Worm (Caenorhabditis elegans): ENCODE results near the gene Y55F3BL.4.

The Y55F3BL.4 gene

ce11 chrIV:842630-843029 lies 37.7 kb downstream of the Y55F3BL.4 start (continued):
- TF ChIP-seq pag-3 (tag; optimal IDR thresholded peaks at IDR 0.05; ENCODE audit: borderline replicate concordance, insufficient read depth) (no peak), ceh-8 (GFP tag; optimal IDR thresholded peaks at IDR 0.05) (no peak), hlh-17 (GFP tag; optimal IDR thresholded peaks at IDR 0.05; ENCODE audit: borderline replicate concordance) (no peak), irx-1 (tag; optimal IDR thresholded peaks at IDR 0.05) (no peak), rnt-1 (tag; optimal IDR thresholded peaks at IDR 0.05) (no peak), unc-62 (GFP tag; optimal IDR thresholded peaks at IDR 0.05) (no peak), fkh-10 (GFP tag; optimal IDR thresholded peaks at IDR 0.05) (no peak), nhr-77 (tag; optimal IDR thresholded peaks at IDR 0.05) (peak; percentile 52), isw-1 (GFP tag; IDR thresholded peaks at IDR 0.05) (no peak; the same call in 1 of the 2 replicates), mef-2 (tag; optimal IDR thresholded peaks at IDR 0.05) (no peak), lsy-2 (tag; optimal IDR thresholded peaks at IDR 0.05) (peak; percentile 7 to 53), mep-1 (tag; optimal IDR thresholded peaks at IDR 0.05) (peak; percentile 58), fos-1 (tag; optimal IDR thresholded peaks at IDR 0.05) (peak; percentile 24), xbp-1 (tag; optimal IDR thresholded peaks at IDR 0.05) (peak; percentile 19), alr-1 (tag; optimal IDR thresholded peaks at IDR 0.05; ENCODE audit: borderline replicate concordance) (no peak), nhr-11 (tag; optimal IDR thresholded peaks at IDR 0.05) (no peak), mab-9 (GFP tag; IDR thresholded peaks at IDR 0.05) (0 out of 2 replicates have a peak, but pooled peaks have one; percentile 27), sup-37 (GFP tag; optimal IDR thresholded peaks at IDR 0.05) (no peak), aly-2 (tag; optimal IDR thresholded peaks at IDR 0.05) (peak; percentile 8), zip-4 (GFP tag; optimal IDR thresholded peaks at IDR 0.05) (no peak), Y116A8C.19 (tag; optimal IDR thresholded peaks at IDR 0.05; ENCODE audit: borderline replicate concordance) (no peak), aha-1 (tag; optimal IDR thresholded peaks at IDR 0.05) (no peak), egl-27 (tag; optimal IDR thresholded peaks at IDR 0.05) (no peak), lin-14 (GFP tag; optimal IDR thresholded peaks at IDR 0.05) (no peak), vab-15 (tag; optimal IDR thresholded peaks at IDR 0.05) (no peak), fkh-4 (tag; optimal IDR thresholded peaks at IDR 0.05; ENCODE audit: borderline replicate concordance) (no peak), F16B12.6 (tag; optimal IDR thresholded peaks at IDR 0.05) (peak; percentile 39), unc-130 (tag; optimal IDR thresholded peaks at IDR 0.05) (no peak), grh-1 (GFP tag; IDR thresholded peaks at IDR 0.05) (no peak), swsn-7 (tag; optimal IDR thresholded peaks at IDR 0.05) (peak; percentile 53), ztf-11 (tag; optimal IDR thresholded peaks at IDR 0.05) (peak in 1 of 2 experiments; percentile 38), nhr-84 (tag; optimal IDR thresholded peaks at IDR 0.05) (no peak), blmp-1 (tag; optimal IDR thresholded peaks at IDR 0.05) (peak; percentile 38), elt-2 (tag; optimal IDR thresholded peaks at IDR 0.05) (no peak), ama-1 (optimal IDR thresholded peaks at IDR 0.05) (no peak), unc-30 (tag; optimal IDR thresholded peaks at IDR 0.05) (no peak), C34B4.2 (tag; optimal IDR thresholded peaks at IDR 0.05) (no peak), jun-1 (tag; optimal IDR thresholded peaks at IDR 0.05) (no peak), lin-15B (tag; optimal IDR thresholded peaks at IDR 0.05) (no peak), lin-35 (GFP tag; optimal IDR thresholded peaks at IDR 0.05) (peak; percentile 60 to 72), snu-23 (GFP tag; optimal IDR thresholded peaks at IDR 0.05) (peak; percentile 77), pax-3 (tag; optimal IDR thresholded peaks at IDR 0.05) (no peak)

- TF ChIP-seq ceh-63 (GFP tag; optimal IDR thresholded peaks at IDR 0.05) (no peak), nhr-28 (tag; optimal IDR thresholded peaks at IDR 0.05) (no peak), lsy-2 (tag; optimal IDR thresholded peaks at IDR 0.05) (no peak), sptf-1 (tag; optimal IDR thresholded peaks at IDR 0.05) (no peak), ztf-11 (tag; optimal IDR thresholded peaks at IDR 0.05) (no peak), lin-35 (GFP tag; optimal IDR thresholded peaks at IDR 0.05) (no peak), efl-1 (optimal IDR thresholded peaks at IDR 0.05) (no peak), efl-1 (GFP tag; optimal IDR thresholded peaks at IDR 0.05 in 1 of 2) (no peak), nhr-20 (tag; optimal IDR thresholded peaks at IDR 0.05) (no peak)
Observed at ce11 chrIV:845198-845597, 40.3 kb downstream of the Y55F3BL.4 start, which contains the start of gene lgc-33. TSS of gene lgc-33 (plus strand) at chrIV:845498.
